Fruit fly (Drosophila melanogaster): ENCODE measurements around the gene Dsk.

The Dsk gene

dm6 chr3R:4186820-4187540 lies 3.1 kb downstream of the Dsk start:
- no peak for TF ChIP-seq CG8478 (optimal IDR thresholded peaks at IDR 0.05)
- TF ChIP-seq CTCF (optimal IDR thresholded peaks at IDR 0.05), result no peak

dm6 chr3R:4180543-4181214 lies 9.4 kb downstream of the Dsk start:
- TF ChIP-seq CTCF (optimal IDR thresholded peaks at IDR 0.05) (no peak), CG8478 (optimal IDR thresholded peaks at IDR 0.05) (no peak)

- no peak for TF ChIP-seq CG8478 (optimal IDR thresholded peaks at IDR 0.05)
- TF ChIP-seq CTCF (optimal IDR thresholded peaks at IDR 0.05), result no peak
Measured at dm6 chr3R:4178750-4179485, 11.1 kb downstream of the Dsk start.

dm6 chr3R:4176728-4177127 lies 13.3 kb downstream of the Dsk start:
- TF ChIP-seq CTCF (optimal IDR thresholded peaks at IDR 0.05) (no peak), CG8478 (optimal IDR thresholded peaks at IDR 0.05) (no peak)

dm6 chr3R:4174975-4175374 lies 15.1 kb downstream of the Dsk start:
- TF ChIP-seq CG8478 (optimal IDR thresholded peaks at IDR 0.05) (no peak), CTCF (optimal IDR thresholded peaks at IDR 0.05) (no peak)

- no peak for TF ChIP-seq CTCF (optimal IDR thresholded peaks at IDR 0.05)
- no peak for TF ChIP-seq CG8478 (optimal IDR thresholded peaks at IDR 0.05)
Measured at dm6 chr3R:4174470-4174869, 15.6 kb downstream of the Dsk start, which contains the start of gene CG12581. Gene CG12581 (plus strand): TSS chr3R:4174632.

- TF ChIP-seq CTCF (optimal IDR thresholded peaks at IDR 0.05), result no peak
- TF ChIP-seq CG8478 (optimal IDR thresholded peaks at IDR 0.05), result no peak
Measured at dm6 chr3R:4162135-4162534, 27.9 kb downstream of the Dsk start, which contains the start of gene CG40198. Gene CG40198 (minus strand): TSS chr3R:4162235.
